Fruit fly (Drosophila melanogaster) whole organism: ENCODE results near the gene CG14053.

Experiments used
- CG8478 ChIP-seq: fragments of >200 bp; optimal IDR thresholded peaks from 2 replicates; lab custom pipeline; 2018; ENCODE audit warnings: inconsistent platforms
- Dll ChIP-seq: fragments of >200 bp; optimal IDR thresholded peaks from 2 replicates; lab custom pipeline; 2017
- EcR ChIP-seq, 2 experiments: fragments of >200 bp; optimal IDR thresholded peaks; 2 replicates each; lab custom pipeline; 2017; ENCODE audit warnings: missing biosample characterization in 2 of 2, missing genetic modification characterization in 2 of 2, missing genetic modification reagents in 2 of 2
- pan ChIP-seq: fragments of >200 bp; optimal IDR thresholded peaks from 2 replicates; lab custom pipeline; 2017
- psq ChIP-seq: fragments of >200 bp; optimal IDR thresholded peaks from 2 replicates; lab custom pipeline; 2017
- usp ChIP-seq: fragments of >200 bp; optimal IDR thresholded peaks from 2 replicates; lab custom pipeline; 2017; ENCODE audit warnings: missing biosample characterization, missing genetic modification characterization, mixed read lengths

Gene CG14053

dm6 chrX:2193809-2194207 is at the start of gene CG14053:
Gene CG14053 (minus strand): TSS chrX:2193909.
- TF ChIP-seq EcR (GFP tag; optimal IDR thresholded peaks at IDR 0.05; lab: Kevin White, UChicago) (no peak), Dll (lab: Kevin White, UChicago) (no peak), CG8478 (lab: Kevin White, UChicago) (no peak), pan (no peak), usp (GFP tag; lab: Kevin White, UChicago) (no peak), psq (lab: Kevin White, UChicago) (no peak)

- TF ChIP-seq usp (GFP tag; lab: Kevin White, UChicago) = no peak
- no peak for TF ChIP-seq Dll (lab: Kevin White, UChicago)
- no peak for TF ChIP-seq pan
- no peak for TF ChIP-seq CG8478 (lab: Kevin White, UChicago)
- TF ChIP-seq EcR (GFP tag; optimal IDR thresholded peaks at IDR 0.05; lab: Kevin White, UChicago) = no peak
- no peak for TF ChIP-seq psq (lab: Kevin White, UChicago)
Observed at dm6 chrX:2242897-2243296, 49.2 kb upstream of the CG14053 start.

dm6 chrX:2241842-2242241 is 48.1 kb upstream of the CG14053 start, which contains the start of gene kz:
Gene kz (minus strand): TSS chrX:2242035.
- TF ChIP-seq usp (GFP tag; lab: Kevin White, UChicago) (no peak), CG8478 (lab: Kevin White, UChicago) (no peak), psq (lab: Kevin White, UChicago) (no peak), Dll (lab: Kevin White, UChicago) (no peak), EcR (GFP tag; optimal IDR thresholded peaks at IDR 0.05; lab: Kevin White, UChicago) (no peak), pan (no peak)

dm6 chrX:2225138-2225537 is 31.4 kb upstream of the CG14053 start, which contains the start of gene pcx:
Gene pcx (plus strand): TSS chrX:2225296.
- TF ChIP-seq Dll (lab: Kevin White, UChicago) = no peak
- TF ChIP-seq CG8478 (lab: Kevin White, UChicago) = no peak
- no peak for TF ChIP-seq EcR (GFP tag; optimal IDR thresholded peaks at IDR 0.05; lab: Kevin White, UChicago)
- TF ChIP-seq psq (lab: Kevin White, UChicago) = no peak
- TF ChIP-seq pan = no peak
- no peak for TF ChIP-seq usp (GFP tag; lab: Kevin White, UChicago)

DNA sequence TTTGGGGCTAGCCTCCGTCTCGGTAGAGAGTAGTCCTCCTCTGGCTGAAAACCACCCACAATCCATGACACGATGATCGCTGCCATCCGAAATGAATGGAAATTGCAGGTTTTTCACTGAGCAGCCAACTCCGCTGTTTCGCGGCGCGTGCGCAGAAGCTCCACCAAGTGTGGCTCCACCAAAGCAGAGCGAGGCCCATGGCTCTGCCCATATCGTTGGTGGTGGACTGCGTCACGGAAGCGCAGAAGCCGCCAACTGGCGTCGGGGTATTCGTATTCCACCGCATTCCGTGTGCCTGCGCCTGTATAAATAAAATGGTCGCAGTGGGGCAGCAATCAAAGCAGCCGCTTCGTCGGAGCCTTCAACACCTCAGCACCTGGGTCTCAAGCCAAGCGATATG is 29.7 kb upstream of the CG14053 start, which contains the start of gene CG14052:
Gene CG14052, plus strand, starts transcription at position 301 of the 400 bp plus-strand sequence.
- TF ChIP-seq usp (GFP tag; lab: Kevin White, UChicago) = no peak
- no peak for TF ChIP-seq EcR (GFP tag; optimal IDR thresholded peaks at IDR 0.05; lab: Kevin White, UChicago)
- no peak for TF ChIP-seq Dll (lab: Kevin White, UChicago)
- no peak for TF ChIP-seq pan
- no peak for TF ChIP-seq psq (lab: Kevin White, UChicago)
- TF ChIP-seq CG8478 (lab: Kevin White, UChicago) = no peak

dm6 chrX:2222181-2222790 is 28.6 kb upstream of the CG14053 start, which contains the start of gene Vinc:
Gene Vinc (minus strand): TSS chrX:2222567.
- TF ChIP-seq usp (GFP tag; lab: Kevin White, UChicago) (no peak), CG8478 (lab: Kevin White, UChicago) (no peak), pan (no peak), psq (lab: Kevin White, UChicago) (no peak), EcR (GFP tag; optimal IDR thresholded peaks at IDR 0.05; lab: Kevin White, UChicago) (no peak), Dll (lab: Kevin White, UChicago) (no peak)

DNA sequence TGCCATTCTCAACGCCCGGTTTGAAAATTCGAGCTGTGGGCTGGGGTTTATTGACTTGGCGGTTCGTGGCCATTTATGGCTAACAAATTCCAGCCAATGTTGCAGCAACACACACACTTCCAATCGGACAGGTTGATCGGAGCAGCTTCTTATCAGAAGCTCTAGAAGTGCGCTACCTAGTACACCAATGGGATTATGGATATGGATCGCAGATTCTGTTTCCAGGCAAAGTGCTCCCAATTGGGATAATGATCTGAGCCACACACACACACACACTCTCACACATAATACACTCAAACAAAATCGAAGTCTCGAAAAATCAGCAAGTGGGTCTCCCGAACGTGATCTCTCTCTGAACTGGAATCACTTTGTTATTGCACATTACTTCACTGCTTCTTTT is 27.9 kb upstream of the CG14053 start:
- no peak for TF ChIP-seq CG8478 (lab: Kevin White, UChicago)
- no peak for TF ChIP-seq pan
- no peak for TF ChIP-seq usp (GFP tag; lab: Kevin White, UChicago)

- TF ChIP-seq CG8478 (lab: Kevin White, UChicago) (no peak), Dll (lab: Kevin White, UChicago) (no peak), pan (no peak), usp (GFP tag; lab: Kevin White, UChicago) (no peak), psq (lab: Kevin White, UChicago) (no peak), EcR (GFP tag; optimal IDR thresholded peaks at IDR 0.05; lab: Kevin White, UChicago) (no peak)
Observed at dm6 chrX:2219899-2220298, 26.2 kb upstream of the CG14053 start.

DNA sequence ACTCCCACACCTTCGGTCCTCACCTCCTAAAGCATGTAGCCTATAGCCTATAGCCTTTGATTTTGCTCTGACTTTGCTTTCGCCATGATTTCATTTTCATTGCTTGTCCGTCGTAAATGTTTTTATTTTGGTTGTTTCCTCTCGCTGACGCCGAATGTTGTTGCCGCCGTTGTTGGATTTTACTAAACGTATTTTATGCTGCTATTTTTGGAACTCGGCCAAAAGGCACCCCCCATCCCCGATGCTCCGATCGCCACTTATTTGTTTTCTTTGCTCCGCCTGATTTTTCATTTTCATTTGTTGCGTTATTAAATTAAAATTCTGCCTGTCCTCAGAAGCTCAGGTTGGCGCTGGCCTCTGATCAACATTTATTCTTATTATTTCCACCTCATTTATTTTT is 25.5 kb upstream of the CG14053 start:
- TF ChIP-seq usp (GFP tag; lab: Kevin White, UChicago) (no peak), pan (no peak), Dll (lab: Kevin White, UChicago) (no peak), EcR (GFP tag; optimal IDR thresholded peaks at IDR 0.05; lab: Kevin White, UChicago) (no peak), psq (lab: Kevin White, UChicago) (no peak), CG8478 (lab: Kevin White, UChicago) (no peak)

DNA sequence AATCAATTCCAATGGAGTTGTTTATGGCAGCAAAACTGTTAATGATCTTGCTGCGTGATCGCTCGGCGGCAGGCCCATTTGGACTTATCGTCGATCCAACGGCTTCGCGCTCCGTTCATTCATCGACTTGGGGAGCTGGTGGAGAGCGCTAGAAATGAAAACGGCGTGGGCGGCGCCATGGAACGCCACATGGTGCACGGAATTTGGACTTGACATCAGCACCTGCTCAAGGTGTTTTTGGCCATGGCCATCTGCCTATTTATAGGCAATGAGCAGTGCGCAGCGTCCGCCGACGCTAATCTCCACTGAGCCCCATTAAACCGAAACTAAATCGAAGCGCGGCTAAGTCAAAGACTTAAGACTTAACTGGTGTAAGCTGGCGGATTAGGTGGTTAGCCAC is 24.7 kb upstream of the CG14053 start:
- no peak for TF ChIP-seq pan
- TF ChIP-seq psq (lab: Kevin White, UChicago) = no peak
- TF ChIP-seq usp (GFP tag; lab: Kevin White, UChicago) = no peak
- no peak for TF ChIP-seq Dll (lab: Kevin White, UChicago)
- no peak for TF ChIP-seq CG8478 (lab: Kevin White, UChicago)
- TF ChIP-seq EcR (GFP tag; optimal IDR thresholded peaks at IDR 0.05; lab: Kevin White, UChicago) = no peak

DNA sequence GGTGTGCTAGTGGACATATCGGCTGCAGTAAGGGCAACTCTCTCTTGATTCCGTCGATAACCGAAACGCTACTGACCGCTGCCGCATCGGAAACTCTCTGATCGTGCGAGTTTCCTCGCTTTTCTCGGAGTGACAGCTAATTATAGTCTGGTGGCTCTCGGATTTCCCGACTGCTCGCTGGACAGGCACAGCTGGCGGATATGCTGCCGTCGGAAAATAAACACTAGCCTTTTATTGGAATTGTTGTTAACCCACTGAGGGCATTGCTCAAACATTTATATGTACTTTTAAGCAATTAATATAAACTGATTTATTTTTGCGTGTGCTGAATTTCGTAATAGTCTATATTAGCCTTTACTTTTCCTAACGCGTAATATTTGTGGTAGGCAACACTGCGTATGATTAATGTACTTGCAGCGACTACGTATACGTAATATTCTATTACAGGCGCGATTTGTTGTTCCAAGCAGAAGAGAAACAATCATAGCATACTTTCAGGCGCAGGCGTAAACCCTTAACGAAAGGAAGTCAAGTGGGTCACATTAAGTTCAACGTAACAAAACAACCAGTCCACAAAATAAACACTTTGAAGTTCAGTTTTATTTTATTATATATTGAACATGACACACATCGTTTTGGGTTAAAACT is 20.2 kb upstream of the CG14053 start, which contains the start of gene SmydA-8:
Gene SmydA-8, minus strand, starts transcription at position 51 of the 648 bp plus-strand sequence.
- TF ChIP-seq EcR (GFP tag; optimal IDR thresholded peaks at IDR 0.05; lab: Kevin White, UChicago) = no peak
- TF ChIP-seq Dll (lab: Kevin White, UChicago) = no peak
- no peak for TF ChIP-seq usp (GFP tag; lab: Kevin White, UChicago)
- no peak for TF ChIP-seq pan
- TF ChIP-seq CG8478 (lab: Kevin White, UChicago) = no peak
- TF ChIP-seq psq (lab: Kevin White, UChicago) = no peak
